Worm (Caenorhabditis elegans) whole organism, L1 larva: ENCODE measurements around the gene T27A8.2.

ENCODE experiments used
- C04F5.9 ChIP-seq: sonication (generic microtip); optimal IDR thresholded peaks from 2 replicates; lab custom pipeline; 2016; ENCODE audit warnings: missing genetic modification characterization, missing compliant biosample characterization
- C34B4.2 ChIP-seq: sonication (generic microtip); optimal IDR thresholded peaks from 2 replicates; lab custom pipeline; 2017; ENCODE audit warnings: mild to moderate bottlenecking, missing genetic modification characterization, missing compliant biosample characterization
- aha-1 ChIP-seq: fragments of 150-350 bp; optimal IDR thresholded peaks from 2 replicates; lab custom pipeline; 2014; ENCODE audit warnings: missing biosample characterization, missing genetic modification characterization
- dpl-1 ChIP-seq, 3 experiments: fragments of 150-350 bp in 2 of 3; sonication (generic microtip) in 1 of 3; optimal IDR thresholded peaks; 2 replicates each; lab custom pipeline; 2014 to 2017; ENCODE audit warnings: missing biosample characterization in 3 of 3, missing genetic modification characterization in 3 of 3, missing genetic modification reagents in 3 of 3
- efl-1 ChIP-seq, 4 experiments: fragments of 150-350 bp; optimal IDR thresholded peaks in 3 of 4; peaks in 1 of 4; 1 replicate in 1 of 4; 2 replicates in 3 of 4; lab custom pipeline; 2014; ENCODE audit warnings: missing biosample characterization in 2 of 4, missing genetic modification characterization in 2 of 4, missing genetic modification reagents in 2 of 4
- egl-27 ChIP-seq, 2 experiments: fragments of 150-350 bp in 1 of 2; sonication (generic microtip); optimal IDR thresholded peaks; 3 replicates each; lab custom pipeline; 2017 to 2018; ENCODE audit warnings: missing biosample characterization in 2 of 2, missing genetic modification characterization in 2 of 2, missing genetic modification reagents in 2 of 2
- elt-2 ChIP-seq: sonication (generic microtip); optimal IDR thresholded peaks from 2 replicates; lab custom pipeline; 2016; ENCODE audit warnings: missing genetic modification characterization, mild to moderate bottlenecking, inconsistent platforms, missing compliant biosample characterization, missing genetic modification reagents
- ets-5 ChIP-seq: fragments of 200-800 bp; sonication (Bioruptor generic); IDR thresholded peaks from 2 replicates; pipeline ENCODE4 v1.3.6; 2022; ENCODE audit warnings: missing genetic modification characterization, missing compliant biosample characterization
- fkh-8 ChIP-seq: sonication (generic microtip); optimal IDR thresholded peaks from 2 replicates; lab custom pipeline; 2016; ENCODE audit warnings: mild to moderate bottlenecking, missing genetic modification characterization, missing compliant biosample characterization
- grh-1 ChIP-seq: fragments of 200-800 bp; sonication (Bioruptor generic); IDR thresholded peaks from 2 replicates; pipeline ENCODE4 v1.3.6; 2022; ENCODE audit warnings: missing genetic modification reagents, missing genetic modification characterization, missing compliant biosample characterization
- hlh-17 ChIP-seq: fragments of 200-800 bp; sonication (Bioruptor generic); optimal IDR thresholded peaks from 2 replicates; lab custom pipeline; 2018; ENCODE audit warnings: missing genetic modification characterization, mild to moderate bottlenecking, missing compliant biosample characterization, moderate library complexity, borderline replicate concordance
- hlh-4 ChIP-seq: sonication (generic microtip); optimal IDR thresholded peaks from 2 replicates; lab custom pipeline; 2016; ENCODE audit warnings: mild to moderate bottlenecking, missing genetic modification characterization, missing compliant biosample characterization
- lin-13 ChIP-seq: fragments of 150-350 bp; optimal IDR thresholded peaks from 2 replicates; lab custom pipeline; 2014; ENCODE audit warnings: missing biosample characterization, missing genetic modification reagents, missing genetic modification characterization
- lin-14 ChIP-seq: fragments of 200-800 bp; sonication (Bioruptor generic); optimal IDR thresholded peaks from 2 replicates; lab custom pipeline; 2018; ENCODE audit warnings: mild to moderate bottlenecking, missing genetic modification characterization, moderate library complexity, missing compliant biosample characterization
- lin-35 ChIP-seq, 2 experiments: fragments of 150-350 bp; optimal IDR thresholded peaks; 2 replicates each; lab custom pipeline; 2014; ENCODE audit warnings: missing biosample characterization in 2 of 2, missing genetic modification characterization in 2 of 2, missing genetic modification reagents in 2 of 2
- lin-39 ChIP-seq: fragments of 150-350 bp; optimal IDR thresholded peaks from 2 replicates; lab custom pipeline; 2014; ENCODE audit warnings: missing biosample characterization, missing genetic modification reagents, missing genetic modification characterization
- mdl-1 ChIP-seq, 2 experiments: fragments of 150-350 bp; optimal IDR thresholded peaks; 2 replicates each; lab custom pipeline; 2014 to 2017; ENCODE audit warnings: missing biosample characterization in 2 of 2, missing genetic modification characterization in 2 of 2, inconsistent platforms in 1 of 2
- mep-1 ChIP-seq: fragments of 150-350 bp; optimal IDR thresholded peaks from 2 replicates; lab custom pipeline; 2014; ENCODE audit warnings: missing biosample characterization, missing genetic modification characterization
- nhr-47 ChIP-seq: sonication (generic microtip); optimal IDR thresholded peaks from 2 replicates; lab custom pipeline; 2016; ENCODE audit warnings: mild to moderate bottlenecking, missing genetic modification characterization, moderate library complexity, missing compliant biosample characterization
- nhr-71 ChIP-seq: sonication (generic microtip); optimal IDR thresholded peaks from 2 replicates; lab custom pipeline; 2016; ENCODE audit warnings: mild to moderate bottlenecking, missing genetic modification characterization, moderate library complexity, missing compliant biosample characterization
- nhr-76 ChIP-seq: sonication (generic microtip); optimal IDR thresholded peaks from 2 replicates; lab custom pipeline; 2017; ENCODE audit warnings: missing biosample characterization, missing genetic modification characterization
- pax-3 ChIP-seq: fragments of 200-800 bp; sonication (Bioruptor generic); optimal IDR thresholded peaks from 2 replicates; lab custom pipeline; 2018; ENCODE audit warnings: mild to moderate bottlenecking, missing genetic modification characterization, moderate library complexity, missing compliant biosample characterization
- snu-23 ChIP-seq: sonication (generic microtip); optimal IDR thresholded peaks from 2 replicates; lab custom pipeline; 2016; ENCODE audit warnings: missing genetic modification characterization, missing compliant biosample characterization
- sup-37 ChIP-seq: fragments of 200-800 bp; sonication (Bioruptor generic); optimal IDR thresholded peaks from 2 replicates; lab custom pipeline; 2018; ENCODE audit warnings: mild to moderate bottlenecking, missing genetic modification characterization, missing compliant biosample characterization
- tbx-2 ChIP-seq: sonication (generic microtip); optimal IDR thresholded peaks from 2 replicates; lab custom pipeline; 2016; ENCODE audit warnings: missing genetic modification characterization, missing compliant biosample characterization
- unc-130 ChIP-seq: fragments of 150-350 bp; optimal IDR thresholded peaks from 2 replicates; lab custom pipeline; 2017; ENCODE audit warnings: missing biosample characterization, missing genetic modification characterization, inconsistent platforms
- vab-15 ChIP-seq: sonication (generic microtip); optimal IDR thresholded peaks from 2 replicates; lab custom pipeline; 2017; ENCODE audit warnings: missing genotype, mild to moderate bottlenecking, missing genetic modification characterization, missing compliant biosample characterization

Gene T27A8.2

DNA sequence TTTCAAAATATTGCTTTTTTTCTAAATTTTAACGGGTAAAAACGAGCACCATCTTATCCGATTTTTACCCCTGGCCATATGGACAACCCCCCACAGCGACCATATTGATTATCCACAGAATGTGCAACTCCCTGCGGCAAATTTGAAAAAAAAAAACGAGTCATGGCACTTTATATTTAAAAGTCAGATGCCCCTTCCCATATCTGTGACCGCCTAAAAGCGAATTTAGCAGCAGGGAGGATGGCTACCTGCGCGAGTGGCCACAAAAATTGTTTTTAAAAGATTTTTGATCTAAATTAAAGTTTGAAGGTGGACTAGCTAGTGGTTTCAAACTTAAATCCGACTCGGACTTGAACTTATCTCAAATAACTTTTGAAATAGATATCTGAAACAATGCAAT is 2.3 kb downstream of the T27A8.2 start (continued):
- TF ChIP-seq nhr-47 (tag; lab: Kevin White, UChicago) (peak; percentile 99), lin-13 (GFP tag; lab: Kevin White, UChicago) (peak; percentile 94), aha-1 (tag; lab: Kevin White, UChicago) (peak; percentile 57), unc-130 (tag; lab: Kevin White, UChicago) (peak; percentile 92), snu-23 (GFP tag; lab: Kevin White, UChicago) (peak; percentile 99), grh-1 (GFP tag; lab: Robert Waterston, UW) (peak; percentile 95), C04F5.9 (tag; lab: Kevin White, UChicago) (peak; percentile 87), ets-5 (GFP tag; lab: Robert Waterston, UW) (0 out of 2 replicates have a peak, but pooled peaks have one; percentile 81), nhr-71 (tag; lab: Kevin White, UChicago) (peak; percentile 97), nhr-76 (peak; percentile 94), fkh-8 (tag; lab: Kevin White, UChicago) (peak; percentile 97), lin-39 (tag; lab: Kevin White, UChicago) (peak; percentile 98), dpl-1 (GFP tag; optimal IDR thresholded peaks at IDR 0.05; lab: Kevin White, UChicago) (peak; percentile 45 to 70 (median 56))

DNA sequence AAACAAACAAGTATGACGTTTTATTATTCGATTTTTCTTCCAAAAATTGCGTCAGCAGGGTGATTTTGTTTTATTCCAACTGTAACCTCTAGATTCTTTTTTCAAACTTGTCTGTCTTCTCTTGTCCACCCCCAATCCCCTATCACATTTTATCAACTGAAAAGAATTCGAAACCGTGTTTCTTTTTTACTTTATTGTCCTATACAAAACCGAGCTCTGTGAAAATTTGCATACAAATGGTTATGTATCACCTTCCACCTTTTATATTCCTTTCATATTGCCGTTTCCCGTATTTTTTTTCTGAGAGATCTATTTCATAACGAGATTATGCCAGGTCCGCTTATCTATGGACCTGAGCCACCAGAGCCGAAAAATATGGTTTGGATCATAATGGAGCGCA is 3.5 kb downstream of the T27A8.2 start, which contains the start of gene T27A8.7:
Gene T27A8.7 (plus strand): TSS at position 301 of the 400 bp plus-strand sequence.
- TF ChIP-seq egl-27 (tag; optimal IDR thresholded peaks at IDR 0.05; lab: Kevin White, UChicago): no peak
- TF ChIP-seq efl-1 (optimal IDR thresholded peaks at IDR 0.05; lab: Kevin White, UChicago): no peak
- TF ChIP-seq efl-1 (GFP tag; optimal IDR thresholded peaks at IDR 0.05 in 1 of 2; lab: Kevin White, UChicago): peak in 1 of 2 experiments; percentile 3
- TF ChIP-seq, all 84 proteins: peak for 1

DNA sequence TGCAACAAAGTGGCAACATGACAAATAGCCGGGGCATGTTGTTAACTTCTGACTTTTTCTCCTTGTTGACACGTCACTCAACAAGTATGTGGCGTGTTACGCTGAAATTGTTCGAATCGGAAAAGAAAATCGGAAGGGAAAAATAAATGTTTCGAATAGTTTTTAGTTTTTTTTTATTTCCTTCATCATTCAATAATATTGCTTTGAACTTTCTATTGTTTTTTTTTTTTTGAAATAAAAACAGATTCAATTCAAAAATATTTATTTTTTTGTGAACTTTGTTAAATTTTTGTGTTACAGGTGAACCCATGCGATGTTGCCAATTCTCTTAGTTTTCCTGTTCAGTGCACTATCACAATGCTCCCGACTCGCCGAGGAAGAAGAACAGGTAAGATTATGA is 9.2 kb downstream of the T27A8.2 start, which contains the start of gene cpd-2:
Gene cpd-2 (plus strand): TSS at position 301 of the 400 bp plus-strand sequence.
- peak; percentile 29 for TF ChIP-seq lin-14 (GFP tag; lab: Kevin White, UChicago)
- TF ChIP-seq sup-37 (GFP tag; lab: Kevin White, UChicago): no peak
- TF ChIP-seq elt-2 (tag; lab: Kevin White, UChicago): no peak
- TF ChIP-seq vab-15 (tag; lab: Kevin White, UChicago): no peak

DNA sequence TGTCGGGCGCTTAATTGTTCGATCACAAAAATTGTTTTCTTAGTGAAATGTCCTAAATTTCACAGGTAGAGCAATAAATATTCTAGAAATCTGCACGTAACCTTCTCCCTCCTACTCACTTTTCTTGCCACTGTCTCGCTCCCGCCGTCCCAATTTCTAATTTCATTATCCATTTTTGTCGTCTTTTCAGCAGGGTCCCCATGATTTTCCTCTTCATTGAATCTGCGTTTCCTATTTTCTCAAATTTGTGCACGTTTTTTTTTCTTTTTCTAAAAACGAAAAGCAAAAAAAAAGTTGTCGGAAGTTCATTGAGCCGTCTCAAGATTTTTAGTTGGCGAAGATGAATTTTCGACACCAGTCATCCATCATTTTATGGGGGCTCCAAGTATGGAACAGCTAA is 12.4 kb downstream of the T27A8.2 start:
- TF ChIP-seq tbx-2 (tag; lab: Kevin White, UChicago): no peak
- no peak for TF ChIP-seq mdl-1 (tag; optimal IDR thresholded peaks at IDR 0.05; lab: Kevin White, UChicago)
- no peak for TF ChIP-seq egl-27 (tag; optimal IDR thresholded peaks at IDR 0.05; lab: Kevin White, UChicago)

DNA sequence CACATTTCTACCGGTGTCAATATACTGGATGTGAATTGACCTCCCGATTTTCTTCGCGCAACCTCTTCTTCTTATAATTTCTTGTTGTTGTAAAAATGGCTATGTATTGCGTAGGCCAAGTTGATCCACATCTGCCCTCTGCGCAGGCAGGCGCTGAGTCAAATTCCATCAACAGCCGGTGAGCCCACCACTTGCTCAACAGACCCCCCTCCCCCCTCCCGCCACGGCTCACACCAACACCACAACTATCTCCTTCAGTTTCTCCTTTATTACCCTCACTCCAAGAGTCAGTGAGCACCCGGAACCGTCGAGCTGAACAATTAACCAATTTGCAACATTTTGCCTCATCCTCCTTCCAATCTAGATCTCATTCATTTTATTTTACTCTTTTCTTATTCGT is 14.4 kb downstream of the T27A8.2 start:
- TF ChIP-seq hlh-17 (GFP tag; lab: Kevin White, UChicago) (no peak), hlh-4 (tag; lab: Kevin White, UChicago) (no peak), efl-1 (optimal IDR thresholded peaks at IDR 0.05; lab: Kevin White, UChicago) (no peak), efl-1 (GFP tag; optimal IDR thresholded peaks at IDR 0.05 in 1 of 2; lab: Kevin White, UChicago) (peak in 1 of 2 experiments; percentile 49), lin-35 (GFP tag; optimal IDR thresholded peaks at IDR 0.05; lab: Kevin White, UChicago) (no peak), pax-3 (no peak)

DNA sequence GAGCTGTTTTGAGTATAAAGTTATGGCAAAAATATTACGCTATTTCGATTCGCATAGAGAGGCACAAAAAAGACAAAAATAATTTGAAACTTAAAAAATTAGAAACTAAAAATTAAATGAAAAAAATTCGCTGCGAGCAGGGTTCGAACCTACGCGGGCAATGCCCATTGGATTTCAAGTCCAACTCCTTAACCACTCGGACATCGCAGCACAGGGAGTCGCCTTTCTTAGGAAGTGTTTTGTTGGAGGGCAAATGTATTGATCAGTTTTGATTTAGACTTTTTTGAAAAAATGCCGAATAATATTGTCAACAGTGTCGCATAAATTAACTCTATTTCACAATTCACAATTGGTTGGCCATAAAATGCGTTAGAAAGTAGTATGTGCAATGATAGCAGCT is 16.3 kb downstream of the T27A8.2 start:
- TF ChIP-seq nhr-71 (tag; lab: Kevin White, UChicago) (peak; percentile 10), nhr-47 (tag; lab: Kevin White, UChicago) (peak; percentile 17), mep-1 (tag; lab: Kevin White, UChicago) (no peak), sup-37 (GFP tag; lab: Kevin White, UChicago) (no peak)

DNA sequence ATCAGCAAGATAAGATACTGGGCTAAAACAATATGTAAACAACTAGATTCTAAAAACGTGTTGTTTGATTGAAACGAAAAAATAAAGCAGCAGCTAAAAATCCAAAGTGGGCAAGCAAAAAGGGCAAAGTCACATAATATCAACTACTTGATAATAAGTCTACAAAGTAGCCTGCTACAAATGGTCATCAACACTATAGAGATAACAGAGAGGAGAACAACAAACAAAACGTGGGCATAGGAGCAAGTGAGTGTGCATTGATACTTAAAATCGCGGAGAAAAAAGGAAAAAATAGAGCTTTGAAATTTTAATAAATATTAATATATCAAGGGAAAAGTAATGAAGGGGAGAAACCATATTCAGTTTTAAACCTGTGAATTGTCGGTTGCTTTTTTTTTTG is 16.9 kb downstream of the T27A8.2 start:
- no peak for TF ChIP-seq C34B4.2
- peak; percentile 40 for TF ChIP-seq elt-2 (tag; lab: Kevin White, UChicago)
